Fruit fly (Drosophila melanogaster): Measurements from ENCODE around the gene CG6231.

The CG6231 gene

DNA sequence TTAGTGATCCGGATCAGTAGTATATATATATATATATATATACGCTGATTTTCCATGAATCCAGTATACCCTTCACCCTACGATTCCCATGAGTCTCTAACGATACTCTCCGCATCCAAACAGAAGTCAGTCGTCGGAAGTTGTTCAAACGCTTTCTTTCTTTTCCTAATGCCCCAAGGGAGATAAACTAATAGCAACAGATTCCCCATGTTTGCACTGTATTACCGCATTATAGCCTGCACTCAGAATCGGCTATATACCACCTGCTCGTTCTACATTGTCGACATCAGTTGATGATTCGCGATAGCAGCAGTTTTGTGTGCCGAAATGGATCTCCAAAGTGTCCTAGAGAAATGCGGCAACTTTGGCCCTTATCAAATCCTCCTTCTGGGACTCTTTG is 25.6 kb downstream of the CG6231 start, which contains the start of gene CG17751:
Gene CG17751, plus strand, starts transcription at position 301 of the 400 bp plus-strand sequence.
- TF ChIP-seq CTCF (optimal IDR thresholded peaks at IDR 0.05), result no peak
- TF ChIP-seq CG8478 (optimal IDR thresholded peaks at IDR 0.05), result no peak

DNA sequence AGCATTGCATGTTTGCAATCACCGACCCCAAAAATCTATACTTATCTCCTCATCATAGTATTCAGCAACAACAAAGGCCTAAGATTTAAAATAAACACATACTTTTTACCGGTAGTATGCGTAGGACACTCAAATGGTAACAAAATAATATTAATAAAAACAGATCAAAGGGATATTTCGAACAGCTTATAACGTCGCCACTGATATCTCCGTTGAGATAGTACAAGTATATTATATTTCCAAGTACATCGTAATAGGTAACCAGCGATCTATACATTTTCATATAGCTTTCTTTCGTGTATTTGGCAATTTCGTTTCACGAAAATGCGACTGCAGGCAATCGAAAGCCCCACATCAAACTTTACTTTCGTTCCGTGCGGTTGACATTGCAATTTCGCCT is 29.5 kb downstream of the CG6231 start, which contains the start of gene CG7342:
Gene CG7342, plus strand, starts transcription at position 380 of the 400 bp plus-strand sequence.
- no peak for TF ChIP-seq CTCF (optimal IDR thresholded peaks at IDR 0.05)
- TF ChIP-seq CG8478 (optimal IDR thresholded peaks at IDR 0.05), result no peak

DNA sequence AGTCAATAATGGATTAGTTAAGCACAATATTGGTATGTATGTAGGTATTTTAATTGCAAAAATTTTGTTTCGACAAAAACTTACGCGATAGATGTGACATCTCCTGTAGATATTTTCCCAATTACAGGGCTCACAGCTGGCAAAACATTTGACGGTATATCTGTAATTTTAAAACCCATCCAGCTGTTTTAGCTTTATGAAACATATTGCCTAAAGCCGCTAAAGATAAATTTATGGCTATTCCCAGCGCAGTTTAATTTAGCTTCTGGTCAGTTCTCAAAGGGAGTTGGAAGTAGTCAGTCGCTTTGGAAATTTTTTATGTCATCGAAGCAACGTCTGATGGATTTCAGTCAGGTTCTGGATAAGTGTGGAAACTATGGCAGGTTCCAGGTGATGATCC is 32.2 kb downstream of the CG6231 start, which contains the start of gene CG7333:
Gene CG7333, plus strand, starts transcription at position 301 of the 400 bp plus-strand sequence.
- TF ChIP-seq CTCF (optimal IDR thresholded peaks at IDR 0.05) (no peak), CG8478 (optimal IDR thresholded peaks at IDR 0.05) (no peak)

DNA sequence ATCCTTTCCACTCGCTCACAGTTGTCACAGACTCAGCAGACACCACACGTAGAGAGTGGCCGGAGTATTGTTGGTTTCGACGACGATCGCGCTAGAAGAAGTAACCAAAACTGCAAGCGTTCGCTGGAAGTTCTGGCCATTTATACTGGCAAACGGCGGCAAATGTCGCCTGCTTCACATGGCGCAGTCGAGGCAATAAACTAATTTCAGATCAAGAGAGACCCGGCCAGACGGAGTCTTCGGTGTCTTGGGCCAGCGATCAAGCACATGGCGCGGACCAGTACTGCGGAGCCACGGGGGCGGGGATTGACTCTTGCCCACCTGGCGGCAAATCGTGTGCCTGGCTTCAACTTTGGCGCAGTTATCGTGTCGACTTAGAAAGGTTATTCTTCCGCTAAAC is 33.7 kb downstream of the CG6231 start, which contains the start of gene Cpr92A:
Gene Cpr92A, minus strand, starts transcription at position 101 of the 400 bp plus-strand sequence.
- no peak for TF ChIP-seq CTCF (optimal IDR thresholded peaks at IDR 0.05)
- no peak for TF ChIP-seq CG8478 (optimal IDR thresholded peaks at IDR 0.05)

DNA sequence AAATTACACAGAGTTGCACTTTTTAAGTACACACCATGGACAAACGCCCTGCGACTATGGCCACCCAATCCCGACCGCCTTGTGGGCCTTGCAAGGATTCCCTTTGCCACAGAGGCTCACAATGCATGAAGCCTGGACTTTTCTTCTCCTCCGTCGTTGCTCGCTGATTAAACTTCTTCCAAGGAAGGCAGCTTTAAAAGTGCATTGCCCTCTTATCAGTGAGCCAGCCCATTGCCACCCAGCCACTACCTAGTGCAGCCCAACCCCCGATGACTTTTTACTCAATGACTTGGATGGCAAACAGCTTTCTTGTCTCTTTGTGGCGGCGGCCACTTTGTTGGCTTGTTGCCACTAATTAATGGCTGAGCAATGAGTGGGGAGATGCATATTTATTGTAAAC is 44.9 kb downstream of the CG6231 start:
- TF ChIP-seq CTCF (optimal IDR thresholded peaks at IDR 0.05) (no peak), CG8478 (optimal IDR thresholded peaks at IDR 0.05) (no peak)

DNA sequence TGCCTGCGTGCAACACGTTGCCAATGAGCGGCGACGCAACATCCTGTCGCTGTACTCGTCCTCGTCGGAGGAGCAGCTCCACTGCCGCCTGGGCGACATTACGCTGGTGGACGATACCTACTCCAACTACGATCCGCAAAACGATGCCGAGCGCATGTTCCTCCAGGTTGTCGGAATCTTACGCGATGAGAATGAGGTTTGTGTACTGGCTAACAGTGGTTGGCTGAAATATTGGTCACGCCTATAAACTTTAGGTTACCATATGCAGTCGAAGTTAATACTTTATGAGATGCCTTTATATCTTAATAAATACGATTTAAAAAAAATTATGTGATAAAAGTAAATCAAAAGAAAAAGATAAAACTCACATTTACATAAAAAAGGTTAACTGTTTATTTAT is 46.2 kb downstream of the CG6231 start:
- TF ChIP-seq CTCF (optimal IDR thresholded peaks at IDR 0.05), result no peak
- no peak for TF ChIP-seq CG8478 (optimal IDR thresholded peaks at IDR 0.05)

DNA sequence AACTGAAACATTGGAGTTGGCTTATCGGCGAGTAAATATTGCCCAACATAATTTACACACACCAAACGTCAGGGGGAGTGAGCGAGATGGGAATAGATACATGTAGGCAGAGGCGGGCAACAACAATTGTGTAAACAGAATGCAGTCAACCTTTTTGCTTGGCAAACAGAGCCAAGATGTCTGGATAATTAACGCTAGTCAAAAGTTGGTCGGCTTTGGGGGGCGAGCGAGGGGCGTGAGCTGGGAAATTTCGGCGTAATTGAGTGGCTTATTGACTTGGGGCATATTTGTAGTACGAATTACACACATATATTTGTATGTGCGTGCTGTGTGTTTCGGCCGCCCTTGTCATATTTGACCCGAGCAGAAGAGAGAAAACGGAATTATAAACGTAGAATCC is 47.7 kb downstream of the CG6231 start:
- TF ChIP-seq CG8478 (optimal IDR thresholded peaks at IDR 0.05) (no peak), CTCF (optimal IDR thresholded peaks at IDR 0.05) (no peak)

DNA sequence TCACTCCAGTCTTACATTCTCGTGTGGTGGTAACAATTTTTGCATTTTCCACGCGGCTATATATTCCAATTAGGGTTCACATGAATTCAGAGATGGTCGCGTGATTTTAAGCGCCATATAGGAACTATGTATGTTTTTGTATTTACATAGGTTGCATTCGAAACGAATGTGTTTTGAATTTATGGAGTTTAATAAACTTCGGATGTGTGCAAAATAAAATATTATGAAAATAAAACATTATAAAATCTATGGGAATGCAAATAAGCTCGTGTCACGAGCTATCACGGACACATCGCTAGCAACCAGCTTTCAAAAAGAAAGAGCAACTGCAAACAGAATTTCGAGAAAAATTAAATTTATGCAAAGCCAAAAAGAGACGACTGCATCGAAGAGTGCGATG is 49.2 kb downstream of the CG6231 start:
- no peak for TF ChIP-seq CG8478 (optimal IDR thresholded peaks at IDR 0.05)
- no peak for TF ChIP-seq CTCF (optimal IDR thresholded peaks at IDR 0.05)

DNA sequence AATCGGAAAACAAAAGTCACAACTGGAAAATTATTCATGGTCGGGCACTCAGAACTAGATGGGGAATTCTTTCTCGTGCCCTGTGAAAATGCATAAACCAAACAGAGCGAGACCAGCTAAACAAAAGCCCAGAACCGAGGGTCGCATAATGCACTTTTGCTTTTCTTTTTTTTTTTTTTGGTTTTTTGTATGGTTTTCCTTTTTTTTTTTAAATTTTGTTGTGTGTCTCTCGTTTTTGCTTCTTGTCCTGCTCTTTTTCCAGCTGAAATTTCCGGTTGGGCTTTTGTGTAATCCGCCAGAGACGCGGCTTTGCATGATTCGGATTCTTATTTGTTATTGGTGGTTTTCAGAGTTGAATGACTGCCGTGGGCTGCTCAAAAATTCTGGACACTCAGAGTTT is 50.7 kb downstream of the CG6231 start:
- TF ChIP-seq CG8478 (optimal IDR thresholded peaks at IDR 0.05) (no peak), CTCF (optimal IDR thresholded peaks at IDR 0.05) (no peak)

DNA sequence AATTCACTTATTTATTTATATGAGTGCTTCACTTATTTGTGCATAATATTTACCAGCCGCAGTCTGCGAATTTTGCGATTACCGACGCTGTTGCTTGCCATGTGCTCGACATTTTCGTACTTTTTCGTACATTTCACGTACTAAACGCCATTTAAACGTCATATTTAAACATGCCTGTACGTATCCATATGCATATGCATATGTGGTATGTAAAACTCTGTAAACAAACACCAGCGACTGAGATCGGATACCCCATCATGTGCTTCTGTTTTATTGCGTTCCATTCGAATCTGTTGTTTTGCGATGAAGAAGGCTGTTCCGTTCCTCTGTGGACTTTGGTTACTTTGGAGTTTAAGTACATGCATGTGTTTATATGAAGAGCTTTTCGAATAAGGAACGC is 60.6 kb downstream of the CG6231 start:
- TF ChIP-seq CTCF (optimal IDR thresholded peaks at IDR 0.05) (no peak), CG8478 (optimal IDR thresholded peaks at IDR 0.05) (no peak)

DNA sequence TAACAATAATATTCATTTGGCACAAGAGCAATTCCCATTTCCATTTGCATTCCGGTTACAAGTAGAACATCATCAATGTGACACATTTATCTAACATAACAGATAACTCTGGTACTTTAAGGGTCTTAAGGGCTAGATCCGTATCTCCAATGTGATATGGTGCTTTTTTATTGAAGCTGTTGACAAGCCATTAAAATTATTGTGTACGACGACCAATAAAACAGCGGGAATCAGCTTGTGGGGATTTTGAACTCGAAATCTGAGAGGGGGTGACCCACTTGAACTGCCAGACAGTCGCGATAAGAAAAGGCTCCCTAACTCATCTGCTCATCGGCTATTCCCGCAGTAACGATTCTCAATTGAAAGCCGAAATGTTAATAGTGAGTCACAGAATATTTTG is 61.3 kb downstream of the CG6231 start:
- no peak for TF ChIP-seq CG8478 (optimal IDR thresholded peaks at IDR 0.05)

DNA sequence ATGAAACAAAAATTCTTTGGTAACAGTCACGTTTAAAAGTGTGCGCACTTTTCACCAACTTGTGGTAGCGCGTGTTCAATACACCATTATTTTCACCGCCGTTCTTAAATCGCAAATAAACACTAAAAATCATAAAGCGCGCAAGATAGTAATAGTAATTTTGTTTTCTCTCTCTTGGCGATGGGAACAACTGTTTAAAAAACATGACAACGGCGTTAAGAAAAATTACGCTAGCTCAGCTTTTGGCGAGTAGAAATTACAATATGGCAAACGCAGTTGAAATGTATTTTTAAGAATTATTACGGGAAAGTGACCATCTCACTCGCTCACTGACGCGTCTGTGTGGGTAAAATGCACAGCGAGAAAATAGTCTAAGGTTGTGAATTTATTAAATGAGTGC is 62.9 kb downstream of the CG6231 start:
- TF ChIP-seq CG8478 (optimal IDR thresholded peaks at IDR 0.05) (no peak), CTCF (optimal IDR thresholded peaks at IDR 0.05) (no peak)

DNA sequence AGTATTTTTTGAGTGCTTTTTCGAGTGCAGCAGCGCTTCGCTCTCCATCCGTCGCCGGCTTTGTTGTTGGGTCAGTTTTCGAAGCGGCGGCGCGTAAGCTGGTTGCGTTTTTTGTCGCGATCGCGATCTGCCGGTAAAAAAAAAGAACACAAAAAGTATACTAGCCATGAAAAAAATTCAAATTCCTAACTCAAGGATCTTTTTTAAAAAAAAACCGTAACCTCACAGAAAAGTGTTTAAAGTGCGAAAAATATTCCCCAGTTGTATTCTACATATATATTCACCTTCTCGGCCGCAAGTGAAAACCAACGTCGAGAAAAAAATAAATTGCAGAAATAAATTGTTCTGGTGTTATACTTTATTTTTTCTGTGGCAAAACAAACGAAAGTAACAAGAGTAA is 63.4 kb downstream of the CG6231 start:
- TF ChIP-seq CTCF (optimal IDR thresholded peaks at IDR 0.05) (no peak), CG8478 (optimal IDR thresholded peaks at IDR 0.05) (no peak)

DNA sequence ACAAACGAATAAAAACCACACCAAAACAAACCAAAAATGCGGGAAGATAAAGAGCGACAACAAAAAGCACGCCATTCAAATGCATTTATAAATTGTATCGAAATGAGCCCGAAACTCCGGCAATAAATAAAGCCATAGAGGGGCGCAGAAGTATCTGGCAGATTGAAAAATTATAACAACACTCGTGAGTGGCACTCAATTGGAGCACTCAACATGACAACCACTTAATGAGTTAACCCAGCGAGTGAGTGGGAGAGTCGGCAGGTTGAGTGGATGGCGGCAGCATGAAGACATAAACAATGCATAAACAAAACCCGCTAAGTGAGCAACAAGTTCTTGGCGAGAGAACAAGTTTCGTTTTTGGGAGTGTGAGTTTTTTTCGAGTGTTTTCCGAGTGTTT is 63.8 kb downstream of the CG6231 start:
- TF ChIP-seq CTCF (optimal IDR thresholded peaks at IDR 0.05), result no peak
- no peak for TF ChIP-seq CG8478 (optimal IDR thresholded peaks at IDR 0.05)
